Fruit fly (Drosophila melanogaster) whole organism, embryonic: ENCODE measurements around the gene Cyt-c-d.
A peak's percentile ranks its signal among the peaks of the same experiment; 100 is the strongest.

Experiments used
- Abd-B ChIP-seq: fragments of 200-800 bp; sonication (Bioruptor generic); optimal IDR thresholded peaks from 2 replicates; lab custom pipeline; 2018; ENCODE audit warnings: missing biosample characterization, mild to moderate bottlenecking, missing genetic modification characterization, moderate library complexity
- Aef1 ChIP-seq: fragments of 200-800 bp; sonication (Bioruptor generic); IDR thresholded peaks from 3 replicates; pipeline ENCODE4 v1.3.6; 2022; ENCODE audit warnings: missing biosample characterization, missing genetic modification characterization
- Atf-2 ChIP-seq: fragments of 200-800 bp; sonication (Bioruptor generic); optimal IDR thresholded peaks from 2 replicates; lab custom pipeline; 2016; ENCODE audit warnings: missing biosample characterization, missing genetic modification characterization
- CG10366 ChIP-seq: fragments of 200-800 bp; sonication (Bioruptor generic); IDR thresholded peaks from 2 replicates; pipeline ENCODE4 v1.3.6; 2022; ENCODE audit warnings: missing biosample characterization, missing genetic modification characterization
- CG12391 ChIP-seq: fragments of 200-800 bp; sonication (Bioruptor generic); optimal IDR thresholded peaks from 3 replicates; lab custom pipeline; 2018; ENCODE audit warnings: missing biosample characterization, mild to moderate bottlenecking, missing genetic modification characterization, moderate library complexity
- CG17568 ChIP-seq: fragments of 200-800 bp; sonication (Bioruptor generic); optimal IDR thresholded peaks from 2 replicates; lab custom pipeline; 2018; ENCODE audit warnings: missing biosample characterization, mild to moderate bottlenecking, missing genetic modification characterization, moderate library complexity
- CG1792 ChIP-seq: fragments of 200-800 bp; sonication (Bioruptor generic); optimal IDR thresholded peaks from 2 replicates; lab custom pipeline; 2016; ENCODE audit warnings: missing biosample characterization, missing genetic modification characterization
- CG18619 ChIP-seq: fragments of 200-800 bp; sonication (Bioruptor generic); optimal IDR thresholded peaks from 3 replicates; lab custom pipeline; 2017; ENCODE audit warnings: missing biosample characterization, mild to moderate bottlenecking, missing genetic modification characterization
- CG30403 ChIP-seq: fragments of 200-800 bp; sonication (Bioruptor generic); optimal IDR thresholded peaks from 3 replicates; lab custom pipeline; 2016; ENCODE audit warnings: missing biosample characterization, missing genetic modification characterization
- CG3726 ChIP-seq: fragments of 200-800 bp; sonication (Bioruptor generic); IDR thresholded peaks from 3 replicates; pipeline ENCODE4, ENCODE4 v1.3.6; 2022; ENCODE audit warnings: missing biosample characterization, missing genetic modification characterization
- CG4360 ChIP-seq: fragments of 200-800 bp; sonication (Bioruptor generic); IDR thresholded peaks from 2 replicates; pipeline ENCODE4 v1.3.6; 2022; ENCODE audit warnings: missing biosample characterization, missing genetic modification characterization
- CG43689 ChIP-seq: fragments of 200-800 bp; sonication (Bioruptor generic); IDR thresholded peaks from 2 replicates; pipeline ENCODE4 v1.3.6; 2022; ENCODE audit warnings: missing biosample characterization, missing genetic modification characterization
- CG4707 ChIP-seq: fragments of 200-800 bp; sonication (Bioruptor generic); optimal IDR thresholded peaks from 2 replicates; lab custom pipeline; 2018; ENCODE audit warnings: missing biosample characterization, mild to moderate bottlenecking, missing genetic modification characterization, moderate library complexity
- CG7556 ChIP-seq: fragments of 200-800 bp; sonication (Bioruptor generic); optimal IDR thresholded peaks from 2 replicates; lab custom pipeline; 2017; ENCODE audit warnings: missing biosample characterization, mild to moderate bottlenecking, missing genetic modification characterization
- CG7839 ChIP-seq: fragments of 200-800 bp; sonication (Bioruptor generic); optimal IDR thresholded peaks from 3 replicates; lab custom pipeline; 2018; ENCODE audit warnings: missing biosample characterization, mild to moderate bottlenecking, missing genetic modification characterization, moderate library complexity
- CG8388 ChIP-seq: fragments of 200-800 bp; sonication (Bioruptor generic); optimal IDR thresholded peaks from 2 replicates; lab custom pipeline; 2019; ENCODE audit warnings: missing biosample characterization, mild to moderate bottlenecking, missing genetic modification characterization, moderate library complexity
- CG9797 ChIP-seq: fragments of 200-800 bp; sonication (Bioruptor generic); optimal IDR thresholded peaks from 3 replicates; lab custom pipeline; 2018; ENCODE audit warnings: missing biosample characterization, mild to moderate bottlenecking, missing genetic modification characterization
- CG9932 ChIP-seq: fragments of 200-800 bp; sonication (Bioruptor generic); IDR thresholded peaks from 2 replicates; pipeline ENCODE4 v1.3.6; 2022; ENCODE audit warnings: missing biosample characterization, missing genetic modification characterization
- Chrac-16 ChIP-seq: fragments of 200-800 bp; sonication (Bioruptor generic); optimal IDR thresholded peaks from 3 replicates; lab custom pipeline; 2016; ENCODE audit warnings: missing biosample characterization, missing genetic modification characterization
- D19A ChIP-seq: fragments of 200-800 bp; optimal IDR thresholded peaks from 3 replicates; lab custom pipeline; 2019; ENCODE audit warnings: missing biosample characterization, mild to moderate bottlenecking, missing genetic modification characterization, moderate library complexity
- Dek ChIP-seq: fragments of 200-800 bp; sonication (Bioruptor generic); optimal IDR thresholded peaks from 3 replicates; lab custom pipeline; 2019; ENCODE audit warnings: missing biosample characterization, mild to moderate bottlenecking, missing genetic modification characterization, moderate library complexity
- Dp ChIP-seq: fragments of 200-800 bp; sonication (Bioruptor generic); optimal IDR thresholded peaks from 2 replicates; lab custom pipeline; 2018; ENCODE audit warnings: missing biosample characterization, mild to moderate bottlenecking, missing genetic modification characterization, moderate library complexity
- HLH3B ChIP-seq: fragments of 200-800 bp; sonication (Bioruptor generic); IDR thresholded peaks from 2 replicates; pipeline ENCODE4 v1.3.6; 2022; ENCODE audit warnings: missing biosample characterization, missing genetic modification characterization
- HLHmδ ChIP-seq: fragments of 200-800 bp; sonication (Bioruptor generic); optimal IDR thresholded peaks from 2 replicates; lab custom pipeline; 2018; ENCODE audit warnings: missing biosample characterization, mild to moderate bottlenecking, missing genetic modification characterization, moderate library complexity
- Hmr ChIP-seq: fragments of 200-800 bp; sonication (Bioruptor generic); optimal IDR thresholded peaks from 3 replicates; lab custom pipeline; 2017; ENCODE audit warnings: mild to moderate bottlenecking, missing biosample characterization, missing genetic modification reagents, missing genetic modification characterization
- MBD-R2 ChIP-seq: fragments of 200-800 bp; sonication (Bioruptor generic); IDR thresholded peaks from 2 replicates; pipeline ENCODE4 v1.3.6; 2022; ENCODE audit warnings: missing biosample characterization, missing genetic modification characterization
- Stat92E ChIP-seq, 3 experiments: fragments of >200 bp in 2 of 3; fragments of 200-800 bp in 1 of 3; sonication (Bioruptor generic) in 1 of 3; optimal IDR thresholded peaks; 2 replicates each; lab custom pipeline; 2017 to 2019; ENCODE audit warnings: missing biosample characterization in 3 of 3, missing genetic modification characterization in 3 of 3, mild to moderate bottlenecking in 1 of 3, moderate library complexity in 1 of 3
- Usf ChIP-seq: fragments of 200-800 bp; sonication (Bioruptor generic); optimal IDR thresholded peaks from 2 replicates; lab custom pipeline; 2017; ENCODE audit warnings: missing genotype, missing biosample characterization, missing genetic modification characterization
- Xbp1 ChIP-seq: fragments of 200-800 bp; sonication (Bioruptor generic); optimal IDR thresholded peaks from 3 replicates; lab custom pipeline; 2016; ENCODE audit warnings: missing biosample characterization, mild to moderate bottlenecking, missing genetic modification characterization
- bsh ChIP-seq, 2 experiments: fragments of 200-800 bp; sonication (Bioruptor generic); optimal IDR thresholded peaks; 2 replicates each; lab custom pipeline; 2017 to 2018; ENCODE audit warnings: mild to moderate bottlenecking in 2 of 2, missing biosample characterization in 2 of 2, missing genetic modification characterization in 2 of 2, moderate library complexity in 1 of 2
- chm ChIP-seq: fragments of 200-800 bp; sonication (Bioruptor generic); IDR thresholded peaks from 2 replicates; pipeline ENCODE4 v1.3.6; 2022; ENCODE audit warnings: missing biosample characterization, missing genetic modification characterization
- chn ChIP-seq: fragments of 200-800 bp; sonication (Bioruptor generic); optimal IDR thresholded peaks from 2 replicates; lab custom pipeline; 2016; ENCODE audit warnings: missing biosample characterization, missing genetic modification characterization
- crc ChIP-seq: fragments of 200-800 bp; sonication (Bioruptor generic); optimal IDR thresholded peaks from 2 replicates; lab custom pipeline; 2016; ENCODE audit warnings: missing biosample characterization, missing genetic modification characterization
- dm ChIP-seq: fragments of 200-800 bp; sonication (Bioruptor generic); optimal IDR thresholded peaks from 3 replicates; lab custom pipeline; 2016; ENCODE audit warnings: missing biosample characterization, missing genetic modification characterization
- ems ChIP-seq: fragments of 200-800 bp; sonication (Bioruptor generic); optimal IDR thresholded peaks from 3 replicates; lab custom pipeline; 2016; ENCODE audit warnings: missing biosample characterization, missing genetic modification characterization
- grau ChIP-seq: fragments of 200-800 bp; optimal IDR thresholded peaks from 3 replicates; lab custom pipeline; 2019; ENCODE audit warnings: missing biosample characterization, mild to moderate bottlenecking, missing genetic modification characterization, moderate library complexity
- grn ChIP-seq: fragments of 200-800 bp; sonication (Bioruptor generic); optimal IDR thresholded peaks from 3 replicates; lab custom pipeline; 2017; ENCODE audit warnings: missing biosample characterization, missing genetic modification characterization
- hth ChIP-seq: fragments of >200 bp; optimal IDR thresholded peaks from 2 replicates; lab custom pipeline; 2017; ENCODE audit warnings: inconsistent platforms
- odd ChIP-seq: fragments of 200-800 bp; sonication (Bioruptor generic); optimal IDR thresholded peaks from 2 replicates; lab custom pipeline; 2017; ENCODE audit warnings: missing biosample characterization, mild to moderate bottlenecking, missing genetic modification characterization
- onecut ChIP-seq: fragments of 200-800 bp; sonication (Bioruptor generic); IDR thresholded peaks from 2 replicates; pipeline ENCODE4 v1.3.6; 2022; ENCODE audit warnings: missing biosample characterization, missing genetic modification characterization
- otp ChIP-seq: fragments of 200-800 bp; sonication (Bioruptor generic); IDR thresholded peaks from 3 replicates; pipeline ENCODE4, ENCODE4 v1.3.6; 2022; ENCODE audit warnings: missing biosample characterization, missing genetic modification characterization
- pzg ChIP-seq: fragments of 200-800 bp; sonication (Bioruptor generic); optimal IDR thresholded peaks from 3 replicates; lab custom pipeline; 2018; ENCODE audit warnings: missing biosample characterization, mild to moderate bottlenecking, missing genetic modification characterization, moderate library complexity
- row ChIP-seq: fragments of 200-800 bp; sonication (Bioruptor generic); IDR thresholded peaks from 3 replicates; pipeline ENCODE4 v1.3.6; 2022; ENCODE audit warnings: missing biosample characterization, missing genetic modification characterization
- sc ChIP-seq, 3 experiments: fragments of >200 bp in 2 of 3; fragments of 200-800 bp in 1 of 3; sonication (Bioruptor generic) in 1 of 3; optimal IDR thresholded peaks; 2 replicates in 2 of 3; 3 replicates in 1 of 3; lab custom pipeline; 2017; ENCODE audit warnings: mild to moderate bottlenecking in 1 of 3, missing biosample characterization in 1 of 3, missing genetic modification characterization in 1 of 3, missing genetic modification reagents in 1 of 3
- seq ChIP-seq: fragments of 200-800 bp; sonication (Bioruptor generic); IDR thresholded peaks from 2 replicates; pipeline ENCODE4 v1.3.6; 2022; ENCODE audit warnings: missing biosample characterization, missing genetic modification characterization
- shn ChIP-seq: fragments of 200-800 bp; sonication (Bioruptor generic); optimal IDR thresholded peaks from 3 replicates; lab custom pipeline; 2016; ENCODE audit warnings: missing biosample characterization, missing genetic modification characterization
- so ChIP-seq: fragments of 200-800 bp; sonication (Bioruptor generic); IDR thresholded peaks from 3 replicates; pipeline ENCODE4 v1.3.6; 2022; ENCODE audit warnings: missing biosample characterization, missing genetic modification characterization
- sug ChIP-seq: fragments of 200-800 bp; optimal IDR thresholded peaks from 2 replicates; lab custom pipeline; 2019; ENCODE audit warnings: missing biosample characterization, mild to moderate bottlenecking, missing genetic modification characterization, moderate library complexity
- tio ChIP-seq: fragments of 200-800 bp; sonication (Bioruptor generic); optimal IDR thresholded peaks from 2 replicates; lab custom pipeline; 2017; ENCODE audit warnings: missing biosample characterization, missing genetic modification characterization, inconsistent platforms
- trh ChIP-seq: fragments of 200-800 bp; sonication (Bioruptor generic); optimal IDR thresholded peaks from 2 replicates; lab custom pipeline; 2016; ENCODE audit warnings: missing biosample characterization, missing genetic modification characterization
- usp ChIP-seq: fragments of >200 bp; optimal IDR thresholded peaks from 2 replicates; lab custom pipeline; 2017; ENCODE audit warnings: missing biosample characterization, missing genetic modification characterization

Gene Cyt-c-d

dm6 chr2L:16709693-16710092, 6.0 kb upstream of the Cyt-c-d start (continued):
- no peak for TF ChIP-seq usp
- TF ChIP-seq seq: peak; percentile 75
- peak; percentile 69; the same call in 2 of the 3 replicates for TF ChIP-seq otp (GFP tag; lab: Robert Waterston, UW)
- TF ChIP-seq onecut: peak; percentile 69
- peak; percentile 18 for TF ChIP-seq chn
- peak; percentile 74 for TF ChIP-seq CG7556
- peak; percentile 90 for TF ChIP-seq so
- peak; percentile 64 for TF ChIP-seq Hmr (GFP tag; lab: Kevin White, UChicago)
- TF ChIP-seq CG10366: peak; percentile 83
- peak; percentile 79 for TF ChIP-seq grau (tag; lab: Kevin White, UChicago)
- TF ChIP-seq CG43689: peak; percentile 67; the same call in 1 of the 2 replicates
- TF ChIP-seq Xbp1 (GFP tag; lab: Kevin White, UChicago): peak; percentile 73
- peak; percentile 85 for TF ChIP-seq HLH3B (GFP tag; lab: Robert Waterston, UW)
- no peak for TF ChIP-seq sc (optimal IDR thresholded peaks at IDR 0.05; lab: Kevin White, UChicago)
- TF ChIP-seq sc (GFP tag; optimal IDR thresholded peaks at IDR 0.05; lab: Kevin White, UChicago): peak; percentile 54
- peak; percentile 79 for TF ChIP-seq Aef1 (GFP tag; lab: Robert Waterston, UW)
- TF ChIP-seq CG8388 (GFP tag; lab: Kevin White, UChicago): peak; percentile 69
- peak; percentile 74 for TF ChIP-seq CG9932 (GFP tag; lab: Robert Waterston, UW)
- no peak for TF ChIP-seq hth (lab: Kevin White, UChicago)
- TF ChIP-seq CG4707: peak; percentile 48
- TF ChIP-seq CG17568: peak; percentile 62
- peak; percentile 33; the same call in 1 of the 2 replicates for TF ChIP-seq MBD-R2 (GFP tag; lab: Robert Waterston, UW)
- TF ChIP-seq bsh (GFP tag; optimal IDR thresholded peaks at IDR 0.05; lab: Kevin White, UChicago): peak in 1 of 2 experiments; percentile 88
- TF ChIP-seq Atf-2 (GFP tag; lab: Kevin White, UChicago): no peak
- no peak for TF ChIP-seq Dp (GFP tag; lab: Kevin White, UChicago)
- TF ChIP-seq chm (GFP tag; lab: Robert Waterston, UW): peak; percentile 73
- TF ChIP-seq Chrac-16: peak; percentile 56
- no peak for TF ChIP-seq sug (tag; lab: Kevin White, UChicago)
- peak; percentile 65 for TF ChIP-seq Abd-B (GFP tag; lab: Kevin White, UChicago)
- no peak for TF ChIP-seq HLHmδ
- TF ChIP-seq CG12391 (tag; lab: Kevin White, UChicago): peak; percentile 85
- no peak for TF ChIP-seq CG4360 (GFP tag; lab: Robert Waterston, UW)
- TF ChIP-seq ems: peak; percentile 34
- no peak for TF ChIP-seq shn (GFP tag; lab: Kevin White, UChicago)
- no peak for TF ChIP-seq crc (GFP tag; lab: Kevin White, UChicago)
- TF ChIP-seq tio (GFP tag; lab: Kevin White, UChicago): peak; percentile 48
- peak; percentile 85 for TF ChIP-seq CG7839 (tag; lab: Kevin White, UChicago)
- TF ChIP-seq Dek: peak; percentile 65
- TF ChIP-seq Stat92E (GFP tag; optimal IDR thresholded peaks at IDR 0.05; lab: Kevin White, UChicago): no peak
- TF ChIP-seq trh (GFP tag; lab: Kevin White, UChicago): peak; percentile 9
- peak; percentile 71 for TF ChIP-seq grn
- peak; percentile 66 for TF ChIP-seq D19A (tag; lab: Kevin White, UChicago)
- TF ChIP-seq CG30403 (GFP tag; lab: Kevin White, UChicago): peak; percentile 79
- TF ChIP-seq Usf (GFP tag; lab: Kevin White, UChicago): no peak
- peak; percentile 42 for TF ChIP-seq CG1792
- TF ChIP-seq CG9797 (GFP tag; lab: Kevin White, UChicago): no peak
- peak; percentile 91 for TF ChIP-seq row
- TF ChIP-seq CG3726 (GFP tag; lab: Robert Waterston, UW): no peak
- no peak for TF ChIP-seq dm (GFP tag; lab: Kevin White, UChicago)
- peak; percentile 22 for TF ChIP-seq odd
- peak; percentile 49 for TF ChIP-seq CG18619
- no peak for TF ChIP-seq pzg (GFP tag; lab: Kevin White, UChicago)
